Fruit fly (Drosophila melanogaster) whole organism, prepupa: ENCODE results near the gene Karl.

Experiments
- CG16779 ChIP-seq: fragments of 200-800 bp; sonication (Bioruptor generic); optimal IDR thresholded peaks from 3 replicates; lab custom pipeline; 2017; ENCODE audit warnings: missing biosample characterization, mild to moderate bottlenecking, missing genetic modification characterization
- CG34406 ChIP-seq: fragments of 200-800 bp; sonication (Bioruptor generic); optimal IDR thresholded peaks from 3 replicates; lab custom pipeline; 2016; ENCODE audit warnings: missing biosample characterization, missing genetic modification characterization
- CG4318 ChIP-seq: fragments of 200-800 bp; sonication (Bioruptor generic); optimal IDR thresholded peaks from 3 replicates; lab custom pipeline; 2017; ENCODE audit warnings: missing biosample characterization, mild to moderate bottlenecking, missing genetic modification characterization
- CG8632 ChIP-seq: fragments of 200-800 bp; sonication (Bioruptor generic); optimal IDR thresholded peaks from 3 replicates; lab custom pipeline; 2016; ENCODE audit warnings: missing biosample characterization, missing genetic modification characterization
- Ets21C ChIP-seq: fragments of 200-800 bp; sonication (Bioruptor generic); optimal IDR thresholded peaks from 3 replicates; lab custom pipeline; 2016; ENCODE audit warnings: missing biosample characterization, missing genetic modification characterization
- Hr39 ChIP-seq: fragments of 200-800 bp; sonication (Bioruptor generic); optimal IDR thresholded peaks from 2 replicates; lab custom pipeline; 2016; ENCODE audit warnings: missing biosample characterization, missing genetic modification characterization
- cyc ChIP-seq: fragments of 200-800 bp; sonication (Bioruptor generic); optimal IDR thresholded peaks from 3 replicates; lab custom pipeline; 2016; ENCODE audit warnings: missing biosample characterization, missing genetic modification characterization
- pdm3 ChIP-seq: fragments of 200-800 bp; sonication (Bioruptor generic); optimal IDR thresholded peaks from 3 replicates; lab custom pipeline; 2016; ENCODE audit warnings: missing biosample characterization, missing genetic modification characterization
- spab ChIP-seq: fragments of 200-800 bp; sonication (Bioruptor generic); optimal IDR thresholded peaks from 2 replicates; lab custom pipeline; 2017; ENCODE audit warnings: missing biosample characterization, mild to moderate bottlenecking, missing genetic modification characterization, missing genetic modification reagents

DNA sequence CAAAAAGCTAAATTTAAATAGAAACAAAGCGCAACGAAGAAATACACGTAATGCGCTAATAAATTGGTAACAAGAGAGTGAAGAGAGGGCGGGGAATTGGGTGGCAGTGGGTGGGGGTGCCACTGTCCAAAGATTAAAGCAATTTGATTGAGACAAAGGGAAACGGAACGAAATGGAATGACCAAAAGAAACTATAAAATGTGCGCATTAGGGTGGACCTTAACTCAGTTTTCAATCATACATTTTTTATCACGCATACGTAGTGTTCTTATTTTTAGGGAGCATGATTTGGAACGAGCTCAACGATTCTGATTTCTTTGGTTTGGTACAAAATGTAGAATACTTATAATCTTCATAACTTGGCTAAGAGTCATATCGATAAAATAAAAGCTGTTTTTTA lies 34.8 kb downstream of the Karl start:
- TF ChIP-seq Ets21C (GFP tag; lab: Kevin White, UChicago): no peak
- no peak for TF ChIP-seq cyc (GFP tag; lab: Kevin White, UChicago)
- TF ChIP-seq pdm3 (GFP tag; lab: Kevin White, UChicago): no peak
- TF ChIP-seq CG8632 (GFP tag; lab: Kevin White, UChicago): no peak
- no peak for TF ChIP-seq Hr39 (GFP tag; lab: Kevin White, UChicago)
- no peak for TF ChIP-seq CG4318 (GFP tag; lab: Kevin White, UChicago)
- TF ChIP-seq CG16779 (tag; lab: Kevin White, UChicago): no peak
- TF ChIP-seq spab (GFP tag; lab: Kevin White, UChicago): no peak
- peak; percentile 20 for TF ChIP-seq CG34406
